Fruit fly (Drosophila melanogaster) whole organism, embryonic: ENCODE results near the gene CG8543.
A peak's percentile ranks its signal among the peaks of the same experiment; 100 is the strongest.

Experiments used
- Atf6 ChIP-seq: fragments of 200-800 bp; sonication (Bioruptor generic); IDR thresholded peaks from 2 replicates; pipeline ENCODE4 v1.3.6; 2022; ENCODE audit warnings: missing biosample characterization, missing genetic modification characterization
- Bgb ChIP-seq: fragments of 200-800 bp; sonication (Bioruptor generic); IDR thresholded peaks from 2 replicates; pipeline ENCODE4 v1.3.6; 2022; ENCODE audit warnings: missing biosample characterization, missing genetic modification characterization; ENCODE audit not compliant: partially characterized antibody
- CG10274 ChIP-seq: fragments of 200-800 bp; sonication (Bioruptor generic); optimal IDR thresholded peaks from 3 replicates; lab custom pipeline; 2017; ENCODE audit warnings: missing biosample characterization, mild to moderate bottlenecking, missing genetic modification characterization
- CG10431 ChIP-seq: fragments of 200-800 bp; sonication (Bioruptor generic); optimal IDR thresholded peaks from 3 replicates; lab custom pipeline; 2018; ENCODE audit warnings: missing biosample characterization, mild to moderate bottlenecking, missing genetic modification characterization
- CG10543 ChIP-seq: fragments of 200-800 bp; sonication (Bioruptor generic); optimal IDR thresholded peaks from 3 replicates; lab custom pipeline; 2017; ENCODE audit warnings: missing biosample characterization, mild to moderate bottlenecking, missing genetic modification characterization, moderate library complexity
- CG11504 ChIP-seq: fragments of 200-800 bp; sonication (Bioruptor generic); optimal IDR thresholded peaks from 3 replicates; lab custom pipeline; 2019; ENCODE audit warnings: missing biosample characterization, mild to moderate bottlenecking, missing genetic modification characterization, moderate library complexity
- CG12155 ChIP-seq: fragments of 200-800 bp; sonication (Bioruptor generic); optimal IDR thresholded peaks from 3 replicates; lab custom pipeline; 2016; ENCODE audit warnings: missing biosample characterization, missing genetic modification characterization
- CG12299 ChIP-seq: fragments of 200-800 bp; sonication (Bioruptor generic); optimal IDR thresholded peaks from 2 replicates; lab custom pipeline; 2018; ENCODE audit warnings: missing biosample characterization, mild to moderate bottlenecking, missing genetic modification characterization
- CG13287 ChIP-seq: fragments of 200-800 bp; sonication (Bioruptor generic); IDR thresholded peaks from 2 replicates; pipeline ENCODE4 v1.3.6; 2022; ENCODE audit warnings: missing biosample characterization, missing genetic modification characterization; ENCODE audit not compliant: partially characterized antibody
- CG13296 ChIP-seq: fragments of 200-800 bp; sonication (Bioruptor generic); optimal IDR thresholded peaks from 3 replicates; lab custom pipeline; 2018; ENCODE audit warnings: missing biosample characterization, mild to moderate bottlenecking, missing genetic modification characterization
- CG15073 ChIP-seq: fragments of 200-800 bp; sonication (Bioruptor generic); optimal IDR thresholded peaks from 2 replicates; lab custom pipeline; 2016; ENCODE audit warnings: missing biosample characterization, missing genetic modification characterization
- CG17186 ChIP-seq: fragments of 200-800 bp; sonication (Bioruptor generic); optimal IDR thresholded peaks from 3 replicates; lab custom pipeline; 2017; ENCODE audit warnings: missing biosample characterization, missing genetic modification reagents, missing genetic modification characterization
- CG17359 ChIP-seq: fragments of 200-800 bp; sonication (Bioruptor generic); optimal IDR thresholded peaks from 3 replicates; lab custom pipeline; 2018; ENCODE audit warnings: missing biosample characterization, mild to moderate bottlenecking, missing genetic modification characterization, moderate library complexity
- CG17829 ChIP-seq: fragments of 200-800 bp; optimal IDR thresholded peaks from 2 replicates; lab custom pipeline; 2019; ENCODE audit warnings: missing biosample characterization, mild to moderate bottlenecking, missing genetic modification characterization, moderate library complexity
- CG2712 ChIP-seq: fragments of 200-800 bp; optimal IDR thresholded peaks from 3 replicates; lab custom pipeline; 2019; ENCODE audit warnings: missing biosample characterization, mild to moderate bottlenecking, missing genetic modification characterization, moderate library complexity
- CG30020 ChIP-seq: fragments of 200-800 bp; optimal IDR thresholded peaks from 2 replicates; lab custom pipeline; 2019; ENCODE audit warnings: missing biosample characterization, mild to moderate bottlenecking, missing genetic modification characterization, moderate library complexity
- CG31441 ChIP-seq: fragments of 200-800 bp; sonication (Bioruptor generic); IDR thresholded peaks from 2 replicates; pipeline ENCODE4 v1.3.6; 2022; ENCODE audit warnings: missing biosample characterization, missing genetic modification characterization
- CG32532 ChIP-seq: fragments of 200-800 bp; sonication (Bioruptor generic); IDR thresholded peaks from 2 replicates; pipeline ENCODE4 v1.3.6; 2022; ENCODE audit warnings: missing biosample characterization, missing genetic modification characterization
- CG7786 ChIP-seq: fragments of 200-800 bp; sonication (Bioruptor generic); optimal IDR thresholded peaks from 2 replicates; lab custom pipeline; 2016; ENCODE audit warnings: missing biosample characterization, missing genetic modification characterization
- CG7987 ChIP-seq: fragments of 200-800 bp; sonication (Bioruptor generic); optimal IDR thresholded peaks from 2 replicates; lab custom pipeline; 2018; ENCODE audit warnings: missing biosample characterization, mild to moderate bottlenecking, missing genetic modification characterization, moderate library complexity
- CG9727 ChIP-seq: fragments of 200-800 bp; sonication (Bioruptor generic); optimal IDR thresholded peaks from 3 replicates; lab custom pipeline; 2017; ENCODE audit warnings: missing biosample characterization, mild to moderate bottlenecking, missing genetic modification characterization
- CG9932 ChIP-seq: fragments of 200-800 bp; sonication (Bioruptor generic); IDR thresholded peaks from 2 replicates; pipeline ENCODE4 v1.3.6; 2022; ENCODE audit warnings: missing biosample characterization, missing genetic modification characterization
- D19A ChIP-seq: fragments of 200-800 bp; optimal IDR thresholded peaks from 3 replicates; lab custom pipeline; 2019; ENCODE audit warnings: missing biosample characterization, mild to moderate bottlenecking, missing genetic modification characterization, moderate library complexity
- GATAe ChIP-seq: fragments of 200-800 bp; sonication (Bioruptor generic); conservative IDR thresholded peaks from 2 replicates; pipeline ENCODE4 v1.3.6; 2022; ENCODE audit warnings: missing biosample characterization, missing genetic modification characterization
- Gsc ChIP-seq: fragments of 200-800 bp; sonication (Bioruptor generic); IDR thresholded peaks from 2 replicates; pipeline ENCODE4 v1.3.6; 2022; ENCODE audit warnings: missing biosample characterization, missing genetic modification characterization
- Hsf ChIP-seq: fragments of 200-800 bp; sonication (Bioruptor generic); optimal IDR thresholded peaks from 3 replicates; lab custom pipeline; 2016; ENCODE audit warnings: missing biosample characterization, missing genetic modification characterization
- Jarid2 ChIP-seq: fragments of 200-800 bp; sonication (Bioruptor generic); optimal IDR thresholded peaks from 3 replicates; lab custom pipeline; 2017; ENCODE audit warnings: mild to moderate bottlenecking, missing biosample characterization, missing genetic modification reagents, missing genetic modification characterization
- PHDP ChIP-seq: fragments of 200-800 bp; sonication (Bioruptor generic); optimal IDR thresholded peaks from 3 replicates; lab custom pipeline; 2018; ENCODE audit warnings: missing biosample characterization, mild to moderate bottlenecking, missing genetic modification characterization, moderate library complexity
- az2 ChIP-seq: fragments of 200-800 bp; sonication (Bioruptor generic); optimal IDR thresholded peaks from 3 replicates; lab custom pipeline; 2016; ENCODE audit warnings: missing biosample characterization, missing genetic modification characterization
- cad ChIP-seq: fragments of >200 bp; optimal IDR thresholded peaks from 2 replicates; lab custom pipeline; 2017; ENCODE audit warnings: missing biosample characterization, missing genetic modification characterization
- cas ChIP-seq: fragments of 200-800 bp; sonication (Bioruptor generic); IDR thresholded peaks from 2 replicates; pipeline ENCODE4 v1.3.6; 2022; ENCODE audit warnings: missing biosample characterization, missing genetic modification characterization
- cg ChIP-seq: fragments of 200-800 bp; sonication (Bioruptor generic); optimal IDR thresholded peaks from 3 replicates; lab custom pipeline; 2019; ENCODE audit warnings: missing biosample characterization, mild to moderate bottlenecking, missing genetic modification characterization, moderate library complexity
- chm ChIP-seq: fragments of 200-800 bp; sonication (Bioruptor generic); IDR thresholded peaks from 2 replicates; pipeline ENCODE4 v1.3.6; 2022; ENCODE audit warnings: missing biosample characterization, missing genetic modification characterization
- crc ChIP-seq: fragments of 200-800 bp; sonication (Bioruptor generic); optimal IDR thresholded peaks from 2 replicates; lab custom pipeline; 2016; ENCODE audit warnings: missing biosample characterization, missing genetic modification characterization
- dysf ChIP-seq: fragments of 200-800 bp; sonication (Bioruptor generic); IDR thresholded peaks from 3 replicates; pipeline ENCODE4 v1.3.6; 2022; ENCODE audit warnings: missing biosample characterization, missing genetic modification characterization
- ems ChIP-seq: fragments of 200-800 bp; sonication (Bioruptor generic); optimal IDR thresholded peaks from 3 replicates; lab custom pipeline; 2016; ENCODE audit warnings: missing biosample characterization, missing genetic modification characterization
- eyg ChIP-seq: fragments of 200-800 bp; sonication (Bioruptor generic); optimal IDR thresholded peaks from 3 replicates; lab custom pipeline; 2016; ENCODE audit warnings: missing biosample characterization, missing genetic modification characterization
- gem ChIP-seq: fragments of 200-800 bp; sonication (Bioruptor generic); optimal IDR thresholded peaks from 2 replicates; lab custom pipeline; 2019; ENCODE audit warnings: missing biosample characterization, mild to moderate bottlenecking, missing genetic modification characterization, moderate library complexity
- gsb-n ChIP-seq: fragments of 200-800 bp; sonication (Bioruptor generic); optimal IDR thresholded peaks from 3 replicates; lab custom pipeline; 2018; ENCODE audit warnings: missing biosample characterization, mild to moderate bottlenecking, missing genetic modification characterization
- inv ChIP-seq: fragments of 200-800 bp; sonication (Bioruptor generic); IDR thresholded peaks from 2 replicates; pipeline ENCODE4 v1.3.6; 2022; ENCODE audit warnings: missing biosample characterization, missing genetic modification characterization; ENCODE audit not compliant: partially characterized antibody
- lmd ChIP-seq: fragments of 200-800 bp; sonication (Bioruptor generic); IDR thresholded peaks from 2 replicates; pipeline ENCODE4 v1.3.6; 2022; ENCODE audit warnings: missing biosample characterization, missing genetic modification characterization
- rib ChIP-seq: fragments of 200-800 bp; sonication (Bioruptor generic); IDR thresholded peaks from 2 replicates; pipeline ENCODE4 v1.3.6; 2022; ENCODE audit warnings: missing biosample characterization, missing genetic modification characterization
- scrt ChIP-seq: fragments of 200-800 bp; sonication (Bioruptor generic); optimal IDR thresholded peaks from 2 replicates; lab custom pipeline; 2018; ENCODE audit warnings: missing biosample characterization, mild to moderate bottlenecking, missing genetic modification characterization, moderate library complexity
- sim ChIP-seq: fragments of 200-800 bp; sonication (Bioruptor generic); IDR thresholded peaks from 2 replicates; pipeline ENCODE4 v1.3.6; 2022; ENCODE audit warnings: missing biosample characterization, missing genetic modification characterization
- sob ChIP-seq: fragments of 200-800 bp; sonication (Bioruptor generic); IDR thresholded peaks from 2 replicates; pipeline ENCODE4 v1.3.6; 2022; ENCODE audit warnings: missing biosample characterization, missing genetic modification characterization
- trem ChIP-seq: fragments of 200-800 bp; optimal IDR thresholded peaks from 3 replicates; lab custom pipeline; 2019; ENCODE audit warnings: missing biosample characterization, mild to moderate bottlenecking, missing genetic modification characterization, moderate library complexity
- trh ChIP-seq: fragments of 200-800 bp; sonication (Bioruptor generic); optimal IDR thresholded peaks from 2 replicates; lab custom pipeline; 2016; ENCODE audit warnings: missing biosample characterization, missing genetic modification characterization
- wdn ChIP-seq: fragments of 200-800 bp; sonication (Bioruptor generic); IDR thresholded peaks from 2 replicates; pipeline ENCODE4 v1.3.6; 2022; ENCODE audit warnings: missing biosample characterization, missing genetic modification characterization

CG8543 gene

DNA sequence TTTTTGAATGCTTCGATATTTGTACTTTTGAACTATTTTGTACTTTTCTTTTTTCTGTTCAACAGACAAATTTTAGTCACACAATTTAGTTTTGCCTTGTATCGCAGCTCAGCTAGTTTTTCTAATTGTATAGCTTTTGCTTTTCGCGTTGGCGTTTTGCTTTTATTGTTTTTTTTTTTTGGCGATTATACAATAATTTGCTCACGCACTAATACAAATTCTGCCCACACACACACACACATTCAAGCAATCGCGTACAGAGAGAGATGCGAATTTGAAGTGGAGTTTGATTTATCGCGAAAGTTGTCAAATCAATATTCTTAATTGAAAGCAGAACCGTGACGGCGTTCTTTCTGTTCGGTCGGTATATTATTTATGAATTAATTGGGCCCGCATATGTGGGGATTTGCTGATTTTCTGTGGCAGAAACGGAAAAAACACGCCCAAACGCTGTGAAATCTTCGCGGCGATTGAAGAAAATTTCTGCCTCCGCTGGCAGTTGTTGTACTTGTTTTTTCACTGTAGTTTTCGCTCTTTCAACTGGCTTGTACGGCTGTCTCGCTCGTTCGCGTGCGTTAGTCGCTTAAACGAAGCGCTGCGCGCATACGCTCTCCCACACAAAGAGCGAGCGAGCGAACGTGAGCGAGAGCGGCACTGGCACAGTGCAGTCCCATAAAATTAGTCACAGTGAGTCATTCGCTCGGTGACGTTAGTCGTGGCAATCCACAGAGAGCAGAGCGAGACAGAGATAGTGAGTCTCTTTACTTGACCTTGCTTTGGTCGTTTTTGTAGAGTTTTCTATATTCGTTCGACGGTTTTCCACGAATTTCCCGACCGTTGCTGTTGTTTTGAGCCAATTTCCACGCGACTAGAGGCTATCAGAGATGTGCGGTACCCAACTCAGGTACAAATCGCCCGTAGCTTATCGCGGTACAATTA is 35.1 kb downstream of the CG8543 start, which contains the start of gene Rac2 (continued):
- TF ChIP-seq sim (GFP tag; lab: Robert Waterston, UW) (peak; percentile 44; the same call in 1 of the 2 replicates), GATAe (GFP tag; lab: Robert Waterston, UW) (no peak), gem (peak; percentile 2), sob (peak; percentile 45; the same call in 1 of the 2 replicates), CG9932 (GFP tag; lab: Robert Waterston, UW) (peak; percentile 52), CG15073 (GFP tag; lab: Kevin White, UChicago) (peak; percentile 100), wdn (GFP tag; lab: Robert Waterston, UW) (peak; percentile 57; the same call in 1 of the 2 replicates), Hsf (GFP tag; lab: Kevin White, UChicago) (peak; percentile 22), cas (GFP tag; lab: Robert Waterston, UW) (no peak), CG9727 (GFP tag; lab: Kevin White, UChicago) (peak; percentile 5), Atf6 (GFP tag; lab: Robert Waterston, UW) (peak; percentile 13; the same call in 1 of the 2 replicates), CG10274 (GFP tag; lab: Kevin White, UChicago) (no peak), CG12299 (peak; percentile 2), D19A (tag; lab: Kevin White, UChicago) (peak; percentile 89), CG10431 (GFP tag; lab: Kevin White, UChicago) (no peak), crc (GFP tag; lab: Kevin White, UChicago) (no peak), CG30020 (no peak), CG13296 (peak; percentile 31), CG32532 (peak; percentile 61; the same call in 1 of the 2 replicates), trem (tag; lab: Kevin White, UChicago) (peak; percentile 24), chm (GFP tag; lab: Robert Waterston, UW) (peak; percentile 49), CG13287 (GFP tag; lab: Robert Waterston, UW) (peak; percentile 56; the same call in 1 of the 2 replicates), scrt (no peak), CG12155 (peak; percentile 30), Bgb (peak; percentile 36; the same call in 1 of the 2 replicates), Jarid2 (peak; percentile 66), CG11504 (peak; percentile 37), gsb-n (tag; lab: Kevin White, UChicago) (peak; percentile 56), Gsc (no peak), cg (peak; percentile 77), CG17359 (tag; lab: Kevin White, UChicago) (no peak), CG17186 (GFP tag; lab: Kevin White, UChicago) (no peak), CG2712 (tag; lab: Kevin White, UChicago) (peak; percentile 23), CG7987 (GFP tag; lab: Kevin White, UChicago) (peak; percentile 75), trh (GFP tag; lab: Kevin White, UChicago) (no peak), rib (GFP tag; lab: Robert Waterston, UW) (peak; percentile 64; the same call in 1 of the 2 replicates), eyg (GFP tag; lab: Kevin White, UChicago) (no peak), PHDP (peak; percentile 23), CG17829 (tag; lab: Kevin White, UChicago) (peak; percentile 15), az2 (GFP tag; lab: Kevin White, UChicago) (no peak), CG10543 (GFP tag; lab: Kevin White, UChicago) (peak; percentile 67), inv (peak; percentile 21; the same call in 1 of the 2 replicates), CG7786 (GFP tag; lab: Kevin White, UChicago) (peak; percentile 53), CG31441 (peak; percentile 16; the same call in 1 of the 2 replicates), lmd (GFP tag; lab: Robert Waterston, UW) (0 out of 2 replicates have a peak, but pooled peaks have one; percentile 10), dysf (GFP tag; lab: Robert Waterston, UW) (peak; percentile 40; the same call in 1 of the 3 replicates), cad (peak; percentile 76), ems (no peak)
